Worm (Caenorhabditis elegans): ENCODE measurements around the gene clec-26.

Gene clec-26

DNA sequence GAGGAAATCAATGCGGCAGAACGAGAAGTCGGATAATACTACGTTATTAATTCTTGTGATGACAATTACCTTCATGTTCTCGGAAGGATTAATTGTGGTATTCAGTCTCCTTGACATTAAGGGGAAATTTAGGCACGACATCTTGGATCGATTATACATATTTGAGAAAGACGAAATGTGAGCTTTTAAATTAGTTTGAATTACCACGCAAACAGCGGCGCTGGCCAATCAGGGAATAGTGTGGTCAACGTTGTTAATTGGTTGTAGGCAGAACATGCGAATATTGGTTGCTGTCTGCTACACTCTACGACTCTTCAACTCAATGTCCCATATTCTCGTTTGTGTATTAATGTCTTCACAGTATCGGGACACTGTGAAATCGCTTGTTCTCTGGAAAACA is 26.6 kb downstream of the clec-26 start, which contains the start of gene F49A5.10:
F49A5.10 (plus strand) TSS at position 301 of the 400 bp plus-strand sequence.
- TF ChIP-seq ets-7 (tag; optimal IDR thresholded peaks at IDR 0.05) (no peak), ceh-13 (GFP tag; optimal IDR thresholded peaks at IDR 0.05) (no peak), flt-1 (GFP tag; IDR thresholded peaks at IDR 0.05) (no peak), tbx-11 (GFP tag; IDR thresholded peaks at IDR 0.05) (no peak), aly-1 (tag; optimal IDR thresholded peaks at IDR 0.05) (no peak), ceh-36 (tag; optimal IDR thresholded peaks at IDR 0.05) (no peak), B0310.2 (tag; optimal IDR thresholded peaks at IDR 0.05) (no peak), sea-1 (GFP tag; conservative IDR thresholded peaks at IDR 0.05) (no peak)

DNA sequence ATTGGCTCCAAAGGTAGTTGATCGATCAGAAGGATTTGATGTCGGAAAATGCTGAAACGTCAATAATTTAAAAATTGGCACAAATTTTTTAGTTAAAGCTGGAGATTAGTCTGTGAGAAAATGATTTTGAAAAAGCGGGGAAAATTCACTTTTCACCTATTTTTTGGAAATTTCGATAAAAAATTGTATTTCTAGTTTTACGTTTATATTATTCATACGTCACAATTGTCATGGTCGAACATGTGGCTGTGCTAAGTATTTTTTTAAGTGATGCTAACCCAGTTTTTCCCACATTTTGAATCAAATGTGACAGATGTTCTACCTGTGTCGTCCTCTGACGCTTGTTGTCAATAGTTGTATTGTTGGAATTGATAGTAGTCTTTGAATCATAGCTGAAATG is 31.1 kb downstream of the clec-26 start:
- TF ChIP-seq pes-1 (GFP tag; IDR thresholded peaks at IDR 0.05) (no peak), scrt-1 (GFP tag; IDR thresholded peaks at IDR 0.05) (no peak), F13C5.2 (tag; optimal IDR thresholded peaks at IDR 0.05) (no peak), ets-7 (tag; optimal IDR thresholded peaks at IDR 0.05) (no peak), tbx-11 (GFP tag; IDR thresholded peaks at IDR 0.05) (no peak), aly-1 (tag; optimal IDR thresholded peaks at IDR 0.05) (no peak), hmbx-1 (tag; optimal IDR thresholded peaks at IDR 0.05) (no peak), flt-1 (GFP tag; IDR thresholded peaks at IDR 0.05) (no peak), ceh-13 (GFP tag; optimal IDR thresholded peaks at IDR 0.05) (no peak), ceh-36 (tag; optimal IDR thresholded peaks at IDR 0.05) (no peak), tbx-37 (GFP tag; conservative IDR thresholded peaks at IDR 0.05) (no peak), sea-1 (GFP tag; conservative IDR thresholded peaks at IDR 0.05) (no peak), ama-1 (optimal IDR thresholded peaks at IDR 0.05) (no peak), tra-4 (tag; optimal IDR thresholded peaks at IDR 0.05) (no peak), hmg-4 (GFP tag; optimal IDR thresholded peaks at IDR 0.05) (no peak), B0310.2 (tag; optimal IDR thresholded peaks at IDR 0.05) (no peak), hnd-1 (tag; optimal IDR thresholded peaks at IDR 0.05) (no peak)

DNA sequence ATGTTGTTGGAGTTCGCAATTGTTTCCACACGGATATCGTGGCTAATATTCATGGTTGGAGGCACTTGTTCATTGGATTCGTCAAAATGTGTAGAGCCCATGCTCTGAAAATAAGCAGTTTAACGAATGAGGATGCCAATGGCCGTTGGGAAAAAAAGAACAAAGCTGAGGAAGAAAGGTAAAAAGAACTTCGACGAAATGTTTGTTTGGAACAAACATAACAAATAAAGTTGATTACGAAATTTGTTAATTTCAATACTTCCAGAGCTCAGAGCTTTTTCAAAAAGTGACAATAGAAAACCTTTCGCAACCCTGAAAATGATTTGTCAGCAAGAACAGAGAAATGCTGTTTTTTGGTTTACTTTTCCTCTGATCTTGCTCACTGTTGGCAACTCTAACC is 31.6 kb downstream of the clec-26 start, which contains the start of gene F09C6.3:
F09C6.3 (minus strand) TSS at position 101 of the 400 bp plus-strand sequence.
- TF ChIP-seq ceh-36 (tag; optimal IDR thresholded peaks at IDR 0.05) (no peak), tbx-37 (GFP tag; conservative IDR thresholded peaks at IDR 0.05) (no peak), ceh-13 (GFP tag; optimal IDR thresholded peaks at IDR 0.05) (no peak), hmbx-1 (tag; optimal IDR thresholded peaks at IDR 0.05) (no peak), tbx-11 (GFP tag; IDR thresholded peaks at IDR 0.05) (no peak), hmg-4 (GFP tag; optimal IDR thresholded peaks at IDR 0.05) (no peak), B0310.2 (tag; optimal IDR thresholded peaks at IDR 0.05) (no peak), scrt-1 (GFP tag; IDR thresholded peaks at IDR 0.05) (no peak), tra-4 (tag; optimal IDR thresholded peaks at IDR 0.05) (no peak), hnd-1 (tag; optimal IDR thresholded peaks at IDR 0.05) (no peak), aly-1 (tag; optimal IDR thresholded peaks at IDR 0.05) (no peak), flt-1 (GFP tag; IDR thresholded peaks at IDR 0.05) (no peak), ets-7 (tag; optimal IDR thresholded peaks at IDR 0.05) (no peak), ama-1 (optimal IDR thresholded peaks at IDR 0.05) (no peak), pes-1 (GFP tag; IDR thresholded peaks at IDR 0.05) (no peak), F13C5.2 (tag; optimal IDR thresholded peaks at IDR 0.05) (no peak)

DNA sequence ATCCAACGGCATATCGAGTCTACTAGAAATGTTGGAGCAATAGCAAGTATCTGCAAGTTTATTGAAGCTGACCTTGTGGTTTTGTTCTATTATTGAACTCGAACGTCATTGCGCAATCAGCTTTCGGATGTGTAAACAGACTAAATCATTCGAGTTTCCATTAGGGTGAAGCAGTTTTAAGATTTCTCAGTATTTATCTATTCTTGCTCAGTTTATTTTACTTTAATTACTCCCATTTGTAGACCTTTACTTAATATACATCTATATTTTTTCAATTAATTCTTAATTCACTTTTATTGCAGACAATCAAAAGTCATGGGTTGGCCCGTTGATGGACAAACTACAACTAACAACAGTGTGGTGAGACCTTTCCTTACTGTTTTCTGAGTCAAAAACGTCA is 32.3 kb downstream of the clec-26 start, which contains the start of gene F09C6.14:
F09C6.14 (plus strand) TSS at position 301 of the 400 bp plus-strand sequence.
- TF ChIP-seq hnd-1 (tag; optimal IDR thresholded peaks at IDR 0.05) (no peak), B0310.2 (tag; optimal IDR thresholded peaks at IDR 0.05) (no peak), pes-1 (GFP tag; IDR thresholded peaks at IDR 0.05) (no peak), ets-7 (tag; optimal IDR thresholded peaks at IDR 0.05) (no peak), flt-1 (GFP tag; IDR thresholded peaks at IDR 0.05) (no peak)

DNA sequence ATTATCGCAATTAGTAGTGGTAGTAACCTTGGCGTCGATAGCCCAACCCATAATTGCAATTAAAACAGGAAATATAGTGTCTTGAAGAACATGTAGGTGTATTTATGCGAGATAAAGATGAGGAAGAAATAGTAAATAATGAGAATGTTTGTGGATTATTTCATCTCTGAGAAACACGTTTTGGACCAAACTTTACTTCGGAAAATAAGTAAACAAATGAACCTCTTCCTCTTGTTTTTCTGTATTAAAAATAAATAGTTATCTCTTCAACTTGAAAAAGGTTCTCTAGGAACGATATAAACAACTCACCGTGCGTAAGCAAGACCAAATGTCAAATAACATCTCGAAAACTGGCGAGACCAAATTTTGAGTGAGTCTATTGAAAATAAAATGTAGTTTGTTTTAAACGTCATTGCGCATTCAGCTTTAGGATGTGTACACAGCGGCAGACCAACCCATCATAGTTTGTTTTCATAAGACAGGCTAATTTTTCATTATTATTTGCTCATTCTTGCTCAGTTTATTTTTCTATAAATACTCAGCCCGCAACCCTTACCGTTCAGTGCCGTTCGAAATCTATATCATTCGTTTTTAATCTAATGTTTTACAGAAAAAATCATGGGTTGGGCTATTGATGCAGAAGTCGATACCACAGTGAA is 34.0 kb downstream of the clec-26 start, which contains the start of the genes F09C6.11 and F09C6.12:
F09C6.11 (minus strand) TSS at position 51 of the 659 bp plus-strand sequence.
F09C6.12 (plus strand) TSS at position 609 of the 659 bp plus-strand sequence.
- TF ChIP-seq F13C5.2 (tag; optimal IDR thresholded peaks at IDR 0.05) = no peak
- no peak for TF ChIP-seq ceh-36 (tag; optimal IDR thresholded peaks at IDR 0.05)
- TF ChIP-seq tbx-11 (GFP tag; IDR thresholded peaks at IDR 0.05) = no peak

DNA sequence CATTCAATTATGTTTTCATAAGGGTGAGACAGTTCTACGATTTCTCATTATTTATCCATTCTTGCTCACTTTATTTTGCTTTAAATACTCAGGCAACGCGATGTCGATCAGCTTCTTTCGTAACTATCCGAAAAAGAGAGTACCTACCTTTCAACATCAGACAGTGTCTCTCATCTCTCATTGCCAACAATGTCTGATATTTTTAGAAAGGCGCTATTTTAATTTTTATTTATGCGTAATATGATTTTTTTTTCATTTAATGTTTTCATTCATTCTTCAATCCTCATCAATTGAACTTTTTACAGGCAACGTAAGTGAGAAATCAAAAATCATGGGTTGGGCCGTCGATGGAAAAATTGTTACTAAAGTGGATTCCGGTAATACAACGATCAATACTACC is 36.3 kb downstream of the clec-26 start, which contains the start of gene F09C6.13:
F09C6.13 (plus strand) TSS at position 301 of the 400 bp plus-strand sequence.
- TF ChIP-seq tbx-11 (GFP tag; IDR thresholded peaks at IDR 0.05) = no peak
- no peak for TF ChIP-seq ceh-13 (GFP tag; optimal IDR thresholded peaks at IDR 0.05)
- TF ChIP-seq hnd-1 (tag; optimal IDR thresholded peaks at IDR 0.05) = no peak
- TF ChIP-seq tra-4 (tag; optimal IDR thresholded peaks at IDR 0.05) = no peak
- TF ChIP-seq tbx-37 (GFP tag; conservative IDR thresholded peaks at IDR 0.05) = no peak
- no peak for TF ChIP-seq B0310.2 (tag; optimal IDR thresholded peaks at IDR 0.05)
- no peak for TF ChIP-seq sea-1 (GFP tag; conservative IDR thresholded peaks at IDR 0.05)
- TF ChIP-seq hmg-4 (GFP tag; optimal IDR thresholded peaks at IDR 0.05) = no peak
- no peak for TF ChIP-seq flt-1 (GFP tag; IDR thresholded peaks at IDR 0.05)
- no peak for TF ChIP-seq ceh-36 (tag; optimal IDR thresholded peaks at IDR 0.05)

DNA sequence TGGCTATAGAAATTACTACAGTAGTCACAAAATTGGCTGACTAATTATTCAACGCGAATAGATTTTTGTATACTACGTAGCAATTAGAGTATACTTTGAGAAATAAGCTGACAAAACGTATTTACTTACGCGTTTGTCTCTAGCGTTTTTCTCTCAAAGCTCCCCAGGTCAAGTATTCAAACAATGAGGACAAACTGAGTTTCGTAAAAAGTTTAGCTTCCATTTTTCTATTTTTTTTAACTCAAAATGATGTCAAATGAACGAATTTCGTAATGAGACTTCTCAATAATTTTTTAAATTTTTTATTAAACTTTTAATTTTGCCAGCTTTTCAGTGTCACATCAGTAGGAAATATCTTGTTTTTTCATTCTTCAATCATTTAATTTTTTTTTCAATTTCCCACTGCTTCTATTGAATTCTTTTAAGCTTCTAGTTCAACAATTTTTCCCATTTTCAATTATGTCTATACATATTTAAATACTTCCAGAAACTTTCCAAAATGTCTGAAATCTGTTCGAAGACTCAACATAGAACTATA is 40.4 kb downstream of the clec-26 start, which contains the start of the genes ifas-2 and fbxa-44:
ifas-2 (minus strand) TSS at position 101 of the 538 bp plus-strand sequence.
fbxa-44 (plus strand) TSS at position 488 of the 538 bp plus-strand sequence.
- no peak for TF ChIP-seq pes-1 (GFP tag; IDR thresholded peaks at IDR 0.05)
- no peak for TF ChIP-seq hmbx-1 (tag; optimal IDR thresholded peaks at IDR 0.05)
- no peak for TF ChIP-seq ama-1 (optimal IDR thresholded peaks at IDR 0.05)

DNA sequence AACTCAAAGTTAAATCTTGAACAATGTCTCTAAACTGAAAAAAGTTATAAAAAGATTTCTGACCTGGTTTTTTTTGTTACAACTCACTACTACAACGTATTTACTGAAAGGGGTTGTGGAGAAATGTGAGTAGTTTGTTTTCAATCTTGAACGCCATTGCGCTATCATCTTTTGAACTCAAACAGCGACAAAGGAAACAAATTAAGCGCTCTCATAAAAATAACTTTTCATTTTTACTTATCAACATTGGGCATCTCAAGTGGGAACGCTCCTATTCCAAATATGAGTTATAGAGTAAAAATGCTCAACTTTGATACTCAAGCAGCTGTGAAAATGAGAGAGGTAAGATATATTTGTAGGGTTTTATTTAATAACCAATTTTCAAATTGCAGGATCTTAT is 45.0 kb downstream of the clec-26 start, which contains the start of gene F09C6.15:
F09C6.15 (plus strand) TSS at position 301 of the 400 bp plus-strand sequence.
- TF ChIP-seq tbx-37 (GFP tag; conservative IDR thresholded peaks at IDR 0.05) = no peak
- TF ChIP-seq sea-1 (GFP tag; conservative IDR thresholded peaks at IDR 0.05) = no peak
- no peak for TF ChIP-seq ceh-13 (GFP tag; optimal IDR thresholded peaks at IDR 0.05)
- TF ChIP-seq aly-1 (tag; optimal IDR thresholded peaks at IDR 0.05) = no peak
- TF ChIP-seq ceh-36 (tag; optimal IDR thresholded peaks at IDR 0.05) = no peak
- no peak for TF ChIP-seq hmg-4 (GFP tag; optimal IDR thresholded peaks at IDR 0.05)
- TF ChIP-seq scrt-1 (GFP tag; IDR thresholded peaks at IDR 0.05) = no peak
- no peak for TF ChIP-seq flt-1 (GFP tag; IDR thresholded peaks at IDR 0.05)

Measured in whole organism, early embryonic.